Worm (Caenorhabditis elegans) whole organism, L1 larva: ENCODE data around the gene sra-33.

Experiments
- C04F5.9 ChIP-seq: sonication (generic microtip); optimal IDR thresholded peaks from 2 replicates; lab custom pipeline; 2016; ENCODE audit warnings: missing genetic modification characterization, missing compliant biosample characterization
- aha-1 ChIP-seq: fragments of 150-350 bp; optimal IDR thresholded peaks from 2 replicates; lab custom pipeline; 2014; ENCODE audit warnings: missing biosample characterization, missing genetic modification characterization
- ceh-88 ChIP-seq: fragments of 200-800 bp; sonication (Bioruptor generic); IDR thresholded peaks from 2 replicates; pipeline ENCODE4 v1.3.6; 2022; ENCODE audit warnings: missing genetic modification characterization, missing compliant biosample characterization
- dsc-1 ChIP-seq: sonication (generic microtip); optimal IDR thresholded peaks from 2 replicates; lab custom pipeline; 2016; ENCODE audit warnings: mild to moderate bottlenecking, missing genetic modification characterization, missing compliant biosample characterization
- efl-1 ChIP-seq, 4 experiments: fragments of 150-350 bp; optimal IDR thresholded peaks in 3 of 4; peaks in 1 of 4; 1 replicate in 1 of 4; 2 replicates in 3 of 4; lab custom pipeline; 2014; ENCODE audit warnings: missing biosample characterization in 2 of 4, missing genetic modification characterization in 2 of 4, missing genetic modification reagents in 2 of 4
- efl-3 ChIP-seq: fragments of 200-800 bp; sonication (Bioruptor generic); optimal IDR thresholded peaks from 2 replicates; lab custom pipeline; 2018; ENCODE audit warnings: mild to moderate bottlenecking, missing genetic modification characterization, missing compliant biosample characterization
- egl-13 ChIP-seq: sonication (generic microtip); optimal IDR thresholded peaks from 2 replicates; lab custom pipeline; 2016; ENCODE audit warnings: missing genotype, missing genetic modification reagents, missing genetic modification characterization, missing compliant biosample characterization
- egl-27 ChIP-seq, 2 experiments: fragments of 150-350 bp in 1 of 2; sonication (generic microtip); optimal IDR thresholded peaks; 3 replicates each; lab custom pipeline; 2017 to 2018; ENCODE audit warnings: missing biosample characterization in 2 of 2, missing genetic modification characterization in 2 of 2, missing genetic modification reagents in 2 of 2
- elt-3 ChIP-seq, 6 experiments: fragments of 150-350 bp in 1 of 6; sonication (generic microtip); optimal IDR thresholded peaks; 2 replicates each; lab custom pipeline; 2017 to 2018; ENCODE audit warnings: missing biosample characterization in 6 of 6, missing genetic modification characterization in 6 of 6, inconsistent platforms in 1 of 6
- fkh-4 ChIP-seq: sonication (generic microtip); optimal IDR thresholded peaks from 2 replicates; lab custom pipeline; 2016; ENCODE audit warnings: missing compliant biosample characterization, missing genetic modification characterization, borderline replicate concordance
- fkh-8 ChIP-seq: sonication (generic microtip); optimal IDR thresholded peaks from 2 replicates; lab custom pipeline; 2016; ENCODE audit warnings: mild to moderate bottlenecking, missing genetic modification characterization, missing compliant biosample characterization
- fos-1 ChIP-seq: fragments of 150-350 bp; optimal IDR thresholded peaks from 2 replicates; lab custom pipeline; 2014; ENCODE audit warnings: missing biosample characterization, missing genetic modification characterization
- grh-1 ChIP-seq: fragments of 200-800 bp; sonication (Bioruptor generic); IDR thresholded peaks from 2 replicates; pipeline ENCODE4 v1.3.6; 2022; ENCODE audit warnings: missing genetic modification reagents, missing genetic modification characterization, missing compliant biosample characterization
- hpl-2 ChIP-seq: fragments of 150-350 bp; optimal IDR thresholded peaks from 2 replicates; lab custom pipeline; 2014; ENCODE audit warnings: missing biosample characterization, missing genetic modification reagents, missing genetic modification characterization
- irx-1 ChIP-seq: sonication (generic microtip); optimal IDR thresholded peaks from 2 replicates; lab custom pipeline; 2016; ENCODE audit warnings: missing genetic modification characterization, missing compliant biosample characterization
- lin-13 ChIP-seq: fragments of 150-350 bp; optimal IDR thresholded peaks from 2 replicates; lab custom pipeline; 2014; ENCODE audit warnings: missing biosample characterization, missing genetic modification reagents, missing genetic modification characterization
- lin-14 ChIP-seq: fragments of 200-800 bp; sonication (Bioruptor generic); optimal IDR thresholded peaks from 2 replicates; lab custom pipeline; 2018; ENCODE audit warnings: mild to moderate bottlenecking, missing genetic modification characterization, moderate library complexity, missing compliant biosample characterization
- lin-35 ChIP-seq, 2 experiments: fragments of 150-350 bp; optimal IDR thresholded peaks; 2 replicates each; lab custom pipeline; 2014; ENCODE audit warnings: missing biosample characterization in 2 of 2, missing genetic modification characterization in 2 of 2, missing genetic modification reagents in 2 of 2
- lsy-2 ChIP-seq, 2 experiments: fragments of 150-350 bp; optimal IDR thresholded peaks; 2 replicates each; lab custom pipeline; 2014; ENCODE audit warnings: missing biosample characterization in 2 of 2, missing genetic modification characterization in 2 of 2
- mdl-1 ChIP-seq, 2 experiments: fragments of 150-350 bp; optimal IDR thresholded peaks; 2 replicates each; lab custom pipeline; 2014 to 2017; ENCODE audit warnings: missing biosample characterization in 2 of 2, missing genetic modification characterization in 2 of 2, inconsistent platforms in 1 of 2
- nhr-19 ChIP-seq: fragments of 200-800 bp; sonication (Bioruptor generic); conservative IDR thresholded peaks from 2 replicates; pipeline ENCODE4 v1.3.6; 2022; ENCODE audit warnings: missing genetic modification characterization, missing compliant biosample characterization
- nhr-20 ChIP-seq: sonication (generic microtip); optimal IDR thresholded peaks from 2 replicates; lab custom pipeline; 2016; ENCODE audit warnings: mild to moderate bottlenecking, missing genetic modification characterization, missing compliant biosample characterization
- nhr-47 ChIP-seq: sonication (generic microtip); optimal IDR thresholded peaks from 2 replicates; lab custom pipeline; 2016; ENCODE audit warnings: mild to moderate bottlenecking, missing genetic modification characterization, moderate library complexity, missing compliant biosample characterization
- nhr-71 ChIP-seq: sonication (generic microtip); optimal IDR thresholded peaks from 2 replicates; lab custom pipeline; 2016; ENCODE audit warnings: mild to moderate bottlenecking, missing genetic modification characterization, moderate library complexity, missing compliant biosample characterization
- nhr-76 ChIP-seq: sonication (generic microtip); optimal IDR thresholded peaks from 2 replicates; lab custom pipeline; 2017; ENCODE audit warnings: missing biosample characterization, missing genetic modification characterization
- nhr-84 ChIP-seq: sonication (generic microtip); optimal IDR thresholded peaks from 2 replicates; lab custom pipeline; 2017; ENCODE audit warnings: missing biosample characterization, missing genetic modification characterization
- nhr-90 ChIP-seq: sonication (generic microtip); optimal IDR thresholded peaks from 2 replicates; lab custom pipeline; 2016; ENCODE audit warnings: mild to moderate bottlenecking, missing genetic modification characterization, missing compliant biosample characterization; ENCODE audit not compliant: poor library complexity
- pqm-1 ChIP-seq: sonication (generic microtip); optimal IDR thresholded peaks from 3 replicates; lab custom pipeline; 2017; ENCODE audit warnings: missing biosample characterization, missing genetic modification characterization
- rnt-1 ChIP-seq: sonication (generic microtip); optimal IDR thresholded peaks from 2 replicates; lab custom pipeline; 2016; ENCODE audit warnings: mild to moderate bottlenecking, missing genetic modification characterization, moderate library complexity, missing compliant biosample characterization
- snu-23 ChIP-seq: sonication (generic microtip); optimal IDR thresholded peaks from 2 replicates; lab custom pipeline; 2016; ENCODE audit warnings: missing genetic modification characterization, missing compliant biosample characterization
- swsn-7 ChIP-seq: sonication (generic microtip); optimal IDR thresholded peaks from 2 replicates; lab custom pipeline; 2016; ENCODE audit warnings: missing genetic modification characterization, missing compliant biosample characterization
- tbx-2 ChIP-seq: sonication (generic microtip); optimal IDR thresholded peaks from 2 replicates; lab custom pipeline; 2016; ENCODE audit warnings: missing genetic modification characterization, missing compliant biosample characterization
- unc-130 ChIP-seq: fragments of 150-350 bp; optimal IDR thresholded peaks from 2 replicates; lab custom pipeline; 2017; ENCODE audit warnings: missing biosample characterization, missing genetic modification characterization, inconsistent platforms
- unc-98 ChIP-seq: fragments of 200-800 bp; sonication (Bioruptor generic); IDR thresholded peaks from 2 replicates; pipeline ENCODE4 v1.3.6; 2022; ENCODE audit warnings: missing genetic modification characterization, missing compliant biosample characterization
- vab-15 ChIP-seq: sonication (generic microtip); optimal IDR thresholded peaks from 2 replicates; lab custom pipeline; 2017; ENCODE audit warnings: missing genotype, mild to moderate bottlenecking, missing genetic modification characterization, missing compliant biosample characterization
- zag-1 ChIP-seq: fragments of 150-350 bp; optimal IDR thresholded peaks from 2 replicates; lab custom pipeline; 2014; ENCODE audit warnings: missing biosample characterization, missing genetic modification characterization

Gene sra-33

DNA sequence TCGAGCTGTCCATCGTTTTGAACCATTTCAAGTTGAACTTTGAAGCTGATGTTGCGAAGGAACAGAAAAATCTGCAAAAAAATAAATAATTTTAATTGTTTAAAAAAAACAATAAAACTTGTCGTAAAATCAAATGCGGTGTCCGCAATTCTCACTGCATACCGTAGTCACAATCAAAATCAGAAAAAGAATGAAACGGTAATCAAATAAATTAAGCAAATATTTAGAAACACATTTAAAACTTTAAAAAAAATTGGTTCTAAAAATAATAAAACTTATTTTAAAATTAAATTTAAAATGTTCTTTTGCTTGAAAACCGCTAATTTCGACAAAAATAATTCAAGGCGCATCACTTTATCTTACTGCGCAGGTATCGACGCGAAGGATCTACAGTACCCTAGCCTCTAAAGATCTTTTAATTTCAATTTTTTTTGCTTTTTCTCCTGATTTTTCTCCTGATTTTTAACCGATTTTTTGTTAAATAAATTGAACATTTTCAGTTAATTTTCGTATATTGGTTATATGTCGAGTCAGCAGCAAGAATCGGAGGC lies 13.8 kb downstream of the sra-33 start, which contains the start of the genes B0304.4 and B0304.2:
B0304.4 (minus strand) TSS at position 101 of the 551 bp plus-strand sequence.
B0304.2 (plus strand) TSS at position 501 of the 551 bp plus-strand sequence.
- no peak for TF ChIP-seq fos-1 (tag; lab: Kevin White, UChicago)
- TF ChIP-seq egl-13, result no peak
- no peak for TF ChIP-seq fkh-8 (tag; lab: Kevin White, UChicago)
- TF ChIP-seq fkh-4 (tag; lab: Kevin White, UChicago), result no peak
- TF ChIP-seq nhr-84 (tag; lab: Kevin White, UChicago), result no peak
- TF ChIP-seq mdl-1 (tag; optimal IDR thresholded peaks at IDR 0.05; lab: Kevin White, UChicago), result no peak
- no peak for TF ChIP-seq nhr-47 (tag; lab: Kevin White, UChicago)
- TF ChIP-seq pqm-1 (tag; lab: Kevin White, UChicago), result no peak

DNA sequence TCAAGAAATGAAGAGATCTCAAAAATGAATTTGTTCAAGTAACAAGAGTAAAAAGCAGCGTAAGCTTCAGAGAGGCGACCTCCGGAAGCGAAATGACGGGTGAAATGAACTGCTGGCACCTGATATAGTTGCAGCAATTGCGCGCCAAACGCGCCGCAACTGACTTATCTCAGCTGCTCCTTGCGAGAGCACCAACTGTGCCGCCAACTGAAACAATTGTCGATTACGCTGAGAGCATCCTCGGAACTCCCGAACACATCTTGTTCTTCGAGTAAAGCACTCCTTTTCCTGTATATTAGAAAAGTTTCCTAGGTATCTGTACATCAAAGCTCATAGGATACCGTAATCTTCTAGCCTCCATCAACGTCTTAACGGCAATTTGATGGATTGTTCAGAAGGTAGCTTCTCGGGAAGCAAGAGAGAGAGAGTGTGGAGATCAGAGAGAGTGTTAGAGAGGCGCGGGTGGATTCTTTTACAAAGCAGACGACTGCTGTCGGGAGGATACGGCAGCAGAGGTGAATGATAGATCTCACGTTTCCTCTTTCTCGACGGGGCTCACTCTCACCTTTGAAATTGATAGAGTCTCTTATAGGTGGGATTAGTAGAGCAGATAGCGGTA lies 17.0 kb downstream of the sra-33 start:
- 0 out of 2 replicates have a peak, but pooled peaks have one; percentile 23 for TF ChIP-seq nhr-19 (GFP tag; lab: Robert Waterston, UW)
- peak; percentile 53 for TF ChIP-seq nhr-71 (tag; lab: Kevin White, UChicago)
- TF ChIP-seq lsy-2 (tag; optimal IDR thresholded peaks at IDR 0.05; lab: Kevin White, UChicago), result peak in 1 of 2 experiments; percentile 25
- no peak for TF ChIP-seq unc-98 (GFP tag; lab: Robert Waterston, UW)
- TF ChIP-seq nhr-20, result peak; percentile 14
- TF ChIP-seq unc-130, result peak; percentile 16
- TF ChIP-seq rnt-1, result peak; percentile 70
- no peak for TF ChIP-seq egl-27 (tag; optimal IDR thresholded peaks at IDR 0.05; lab: Kevin White, UChicago)
- TF ChIP-seq lin-14 (GFP tag; lab: Kevin White, UChicago), result peak; percentile 77
- TF ChIP-seq nhr-47 (tag; lab: Kevin White, UChicago), result no peak

DNA sequence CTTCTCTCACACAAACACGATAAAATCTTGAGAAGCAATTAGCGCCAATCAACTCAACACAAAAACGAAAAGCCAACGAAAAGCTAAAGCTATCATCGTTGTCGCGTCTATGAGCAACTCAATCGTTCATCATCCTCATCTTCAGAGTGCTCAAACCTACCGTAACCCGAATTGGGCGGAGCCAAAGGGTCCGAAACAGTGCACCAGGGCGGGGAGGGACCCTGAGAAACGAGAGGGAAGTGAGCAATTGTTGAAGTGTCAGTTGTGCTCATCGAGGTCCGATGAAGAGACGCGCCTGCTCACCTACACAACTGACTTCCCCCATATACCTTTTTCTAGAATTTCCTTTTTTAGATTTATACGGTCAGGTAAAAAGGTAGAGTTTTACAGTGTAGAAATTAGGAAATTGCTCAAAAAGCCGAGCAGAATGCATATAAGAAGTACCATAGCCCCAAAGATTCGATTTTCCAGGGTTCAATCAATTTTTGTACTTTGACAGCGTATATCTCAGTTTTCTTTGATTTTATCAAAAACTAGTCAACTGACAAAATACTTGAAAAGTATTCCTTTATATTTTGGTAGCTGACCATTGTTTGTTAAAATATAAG lies 18.6 kb downstream of the sra-33 start, which contains the start of gene hlh-1:
hlh-1 (plus strand) TSS at position 275 of the 608 bp plus-strand sequence.
- TF ChIP-seq rnt-1 (peak; percentile 82), nhr-76 (tag; lab: Kevin White, UChicago) (no peak), swsn-7 (tag; lab: Kevin White, UChicago) (peak; percentile 23), unc-98 (GFP tag; lab: Robert Waterston, UW) (no peak), grh-1 (GFP tag; lab: Robert Waterston, UW) (no peak), lin-13 (peak; percentile 4), tbx-2 (tag; lab: Kevin White, UChicago) (peak; percentile 18), efl-3 (GFP tag; lab: Kevin White, UChicago) (no peak), aha-1 (no peak), nhr-90 (tag; lab: Kevin White, UChicago) (no peak), efl-1 (optimal IDR thresholded peaks at IDR 0.05; lab: Kevin White, UChicago) (peak; percentile 16 to 18), efl-1 (GFP tag; optimal IDR thresholded peaks at IDR 0.05 in 1 of 2; lab: Kevin White, UChicago) (no peak), lsy-2 (tag; optimal IDR thresholded peaks at IDR 0.05; lab: Kevin White, UChicago) (peak; percentile 77 to 94), nhr-20 (peak; percentile 21), lin-14 (GFP tag; lab: Kevin White, UChicago) (peak; percentile 72), vab-15 (tag; lab: Kevin White, UChicago) (peak; percentile 31), hpl-2 (GFP tag; lab: Kevin White, UChicago) (no peak), zag-1 (tag; lab: Kevin White, UChicago) (no peak), lin-35 (GFP tag; optimal IDR thresholded peaks at IDR 0.05; lab: Kevin White, UChicago) (no peak), snu-23 (GFP tag; lab: Kevin White, UChicago) (peak; percentile 53), C04F5.9 (tag; lab: Kevin White, UChicago) (no peak), ceh-88 (GFP tag; lab: Robert Waterston, UW) (no peak), dsc-1 (no peak), nhr-71 (tag; lab: Kevin White, UChicago) (peak; percentile 79), elt-3 (tag; optimal IDR thresholded peaks at IDR 0.05; lab: Kevin White, UChicago) (no peak), irx-1 (tag; lab: Kevin White, UChicago) (no peak), unc-130 (peak; percentile 15), nhr-19 (GFP tag; lab: Robert Waterston, UW) (peak; percentile 57)
- TF ChIP-seq, all 84 proteins: peak for 13
